Fruit fly (Drosophila melanogaster): Measurements from ENCODE around the gene beta4GalT7.

DNA sequence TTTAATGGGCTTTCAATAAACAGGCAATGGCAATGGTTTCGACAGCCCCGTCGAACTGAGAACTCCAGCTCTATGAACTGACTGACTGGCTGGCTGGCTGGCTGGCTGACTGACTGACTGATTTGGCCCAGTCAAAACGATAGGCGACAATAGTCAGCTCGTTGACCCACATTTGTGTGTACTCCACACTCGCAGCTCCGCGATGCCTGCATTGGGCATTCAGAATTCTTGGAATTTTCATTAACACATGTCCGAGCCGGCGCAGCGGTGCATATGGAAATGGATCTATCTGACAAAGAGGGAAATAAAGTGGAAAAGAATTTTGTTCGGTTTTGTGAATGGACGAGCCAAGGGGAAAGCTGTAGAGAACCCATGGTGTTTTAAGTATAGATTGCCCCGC is 20.8 kb upstream of the beta4GalT7 start:
- TF ChIP-seq EcR (GFP tag; optimal IDR thresholded peaks at IDR 0.05) (no peak), CG12605 (GFP tag; IDR thresholded peaks at IDR 0.05) (no peak), rn (GFP tag; IDR thresholded peaks at IDR 0.05) (no peak), CG34367 (tag; optimal IDR thresholded peaks at IDR 0.05) (no peak), CG13204 (GFP tag; optimal IDR thresholded peaks at IDR 0.05) (no peak), Pif1B (GFP tag; optimal IDR thresholded peaks at IDR 0.05) (no peak), CG4496 (GFP tag; IDR thresholded peaks at IDR 0.05) (no peak), CG10348 (GFP tag; IDR thresholded peaks at IDR 0.05) (no peak), CG9948 (tag; optimal IDR thresholded peaks at IDR 0.05) (no peak), CG32121 (GFP tag; IDR thresholded peaks at IDR 0.05) (no peak), CG17806 (tag; optimal IDR thresholded peaks at IDR 0.05) (no peak)
